Worm (Caenorhabditis elegans) whole organism, mixed stage, embryonic: ENCODE measurements around the gene F57C7.4.

Experiments
- M03D4.4 ChIP-seq: sonication (generic microtip); optimal IDR thresholded peaks from 2 replicates; lab custom pipeline; 2017; ENCODE audit warnings: mild to moderate bottlenecking, missing genetic modification characterization, missing compliant biosample characterization
- bed-3 ChIP-seq: fragments of 200-800 bp; sonication (Bioruptor generic); optimal IDR thresholded peaks from 3 replicates; lab custom pipeline; 2018; ENCODE audit warnings: mild to moderate bottlenecking, missing genetic modification characterization, moderate library complexity, missing compliant biosample characterization
- blmp-1 ChIP-seq: fragments of 150-350 bp; optimal IDR thresholded peaks from 2 replicates; lab custom pipeline; 2014; ENCODE audit warnings: missing biosample characterization, missing genetic modification characterization
- ceh-83 ChIP-seq: fragments of 200-800 bp; sonication (Bioruptor generic); optimal IDR thresholded peaks from 2 replicates; lab custom pipeline; 2018; ENCODE audit warnings: mild to moderate bottlenecking, missing genetic modification characterization, missing compliant biosample characterization
- ces-1 ChIP-seq: fragments of 150-350 bp; optimal IDR thresholded peaks from 2 replicates; lab custom pipeline; 2014; ENCODE audit warnings: missing biosample characterization, missing genetic modification reagents, missing genetic modification characterization
- cnd-1 ChIP-seq: fragments of 200-800 bp; sonication (Bioruptor generic); optimal IDR thresholded peaks from 2 replicates; lab custom pipeline; 2018; ENCODE audit warnings: mild to moderate bottlenecking, missing genetic modification characterization, missing compliant biosample characterization
- drap-1 ChIP-seq: fragments of 200-800 bp; sonication (Bioruptor generic); optimal IDR thresholded peaks from 3 replicates; lab custom pipeline; 2018; ENCODE audit warnings: mild to moderate bottlenecking, missing genetic modification characterization, missing compliant biosample characterization
- elt-3 ChIP-seq: fragments of 150-350 bp; optimal IDR thresholded peaks from 2 replicates; lab custom pipeline; 2014; ENCODE audit warnings: missing biosample characterization, missing genetic modification characterization
- flh-1 ChIP-seq: fragments of 200-800 bp; sonication (Bioruptor generic); optimal IDR thresholded peaks from 2 replicates; lab custom pipeline; 2018; ENCODE audit warnings: mild to moderate bottlenecking, missing genetic modification characterization, moderate library complexity, missing compliant biosample characterization
- ham-2 ChIP-seq: fragments of 200-800 bp; sonication (Bioruptor generic); optimal IDR thresholded peaks from 2 replicates; lab custom pipeline; 2018; ENCODE audit warnings: mild to moderate bottlenecking, missing genetic modification characterization, missing compliant biosample characterization
- hlh-1 ChIP-seq: fragments of 150-350 bp; optimal IDR thresholded peaks from 2 replicates; lab custom pipeline; 2014; ENCODE audit warnings: missing biosample characterization, missing genetic modification reagents, missing genetic modification characterization
- lin-13 ChIP-seq: fragments of 150-350 bp; optimal IDR thresholded peaks from 2 replicates; lab custom pipeline; 2014; ENCODE audit warnings: missing biosample characterization, missing genetic modification characterization
- lin-32 ChIP-seq: fragments of 200-800 bp; sonication (Bioruptor generic); optimal IDR thresholded peaks from 2 replicates; lab custom pipeline; 2018; ENCODE audit warnings: mild to moderate bottlenecking, missing genetic modification characterization, missing compliant biosample characterization
- lsy-2 ChIP-seq: fragments of 150-350 bp; optimal IDR thresholded peaks from 2 replicates; lab custom pipeline; 2014; ENCODE audit warnings: missing biosample characterization, missing genetic modification characterization
- mab-5 ChIP-seq: fragments of 150-350 bp; optimal IDR thresholded peaks from 2 replicates; lab custom pipeline; 2014; ENCODE audit warnings: missing biosample characterization, missing genetic modification characterization
- mep-1 ChIP-seq: fragments of 150-350 bp; optimal IDR thresholded peaks from 2 replicates; lab custom pipeline; 2017; ENCODE audit warnings: missing biosample characterization, missing genetic modification reagents, missing genetic modification characterization, inconsistent platforms
- mls-2 ChIP-seq: sonication (generic microtip); optimal IDR thresholded peaks from 2 replicates; lab custom pipeline; 2016; ENCODE audit warnings: mild to moderate bottlenecking, missing genetic modification characterization, moderate library complexity, missing compliant biosample characterization
- nhr-12 ChIP-seq: fragments of 150-350 bp; optimal IDR thresholded peaks from 2 replicates; lab custom pipeline; 2014; ENCODE audit warnings: missing biosample characterization, missing genetic modification characterization
- nhr-2 ChIP-seq: fragments of 150-350 bp; optimal IDR thresholded peaks from 2 replicates; lab custom pipeline; 2014; ENCODE audit warnings: missing biosample characterization, missing genetic modification characterization
- nhr-237 ChIP-seq: fragments of 150-350 bp; optimal IDR thresholded peaks from 2 replicates; lab custom pipeline; 2014; ENCODE audit warnings: missing biosample characterization, missing genetic modification characterization
- nhr-28 ChIP-seq: fragments of 150-350 bp; optimal IDR thresholded peaks from 2 replicates; lab custom pipeline; 2014; ENCODE audit warnings: missing biosample characterization, missing genetic modification characterization
- pha-4 ChIP-seq: fragments of 150-350 bp; optimal IDR thresholded peaks from 2 replicates; lab custom pipeline; 2018; ENCODE audit warnings: missing biosample characterization, missing genetic modification reagents, missing genetic modification characterization
- sem-2 ChIP-seq: fragments of 200-800 bp; sonication (Bioruptor generic); optimal IDR thresholded peaks from 2 replicates; lab custom pipeline; 2018; ENCODE audit warnings: mild to moderate bottlenecking, missing genetic modification characterization, missing compliant biosample characterization
- snpc-4 ChIP-seq: fragments of 150-350 bp; optimal IDR thresholded peaks from 2 replicates; lab custom pipeline; 2014; ENCODE audit warnings: missing biosample characterization, missing genetic modification characterization
- sptf-1 ChIP-seq: sonication (generic microtip); optimal IDR thresholded peaks from 2 replicates; lab custom pipeline; 2017; ENCODE audit warnings: mild to moderate bottlenecking, missing genetic modification characterization, moderate library complexity, missing compliant biosample characterization
- tbx-8 ChIP-seq: fragments of 200-800 bp; sonication (Bioruptor generic); optimal IDR thresholded peaks from 2 replicates; lab custom pipeline; 2018; ENCODE audit warnings: mild to moderate bottlenecking, missing genetic modification characterization, moderate library complexity, missing compliant biosample characterization
- unc-120 ChIP-seq: sonication (generic microtip); optimal IDR thresholded peaks from 2 replicates; lab custom pipeline; 2017; ENCODE audit warnings: missing genetic modification characterization, missing compliant biosample characterization; ENCODE audit not compliant: poor library complexity, severe bottlenecking
- unc-62 ChIP-seq: fragments of 150-350 bp; optimal IDR thresholded peaks from 2 replicates; lab custom pipeline; 2014; ENCODE audit warnings: missing biosample characterization, missing genetic modification reagents, missing genetic modification characterization
- zip-8 ChIP-seq: fragments of 150-350 bp; optimal IDR thresholded peaks from 2 replicates; lab custom pipeline; 2014; ENCODE audit warnings: missing biosample characterization, missing genetic modification characterization
- ztf-11 ChIP-seq: fragments of 150-350 bp; optimal IDR thresholded peaks from 2 replicates; lab custom pipeline; 2014; ENCODE audit warnings: missing biosample characterization, missing genetic modification characterization

The F57C7.4 gene

DNA sequence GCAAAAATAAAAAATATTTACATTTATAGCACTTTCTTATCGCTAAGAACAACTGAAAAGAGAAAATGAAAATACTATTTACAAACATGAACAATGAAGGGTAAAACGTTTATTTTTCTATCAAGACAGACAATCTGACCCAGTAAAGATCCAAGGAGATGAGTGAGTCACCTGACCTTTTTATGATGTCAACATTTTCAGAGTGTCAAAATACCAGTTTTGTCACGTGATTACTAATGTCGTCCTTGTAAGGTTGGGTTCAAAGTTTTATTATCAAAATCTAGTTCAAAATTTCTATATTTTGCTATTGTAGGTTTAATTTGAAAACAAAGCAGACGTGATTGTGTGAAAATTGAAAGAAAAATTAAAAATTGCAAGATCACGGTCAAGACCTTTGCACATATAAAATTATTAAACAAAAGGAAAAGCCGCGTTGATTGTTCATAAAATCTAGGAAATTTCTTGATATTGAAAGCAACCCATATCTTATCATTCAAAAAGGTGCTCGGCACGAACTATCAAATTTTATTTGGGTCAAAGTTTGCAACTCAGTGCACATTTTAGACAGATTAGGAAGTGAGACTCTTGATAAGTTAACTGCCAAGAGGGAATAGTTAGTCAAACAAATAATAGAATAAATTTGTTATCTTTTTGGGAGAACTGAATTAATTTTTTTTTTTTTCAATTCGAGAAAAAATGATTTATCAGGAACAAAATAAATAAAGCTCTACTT, 40.9 kb upstream of the F57C7.4 start:
- TF ChIP-seq hlh-1 (tag; lab: Kevin White, UChicago) (no peak), drap-1 (GFP tag; lab: Kevin White, UChicago) (no peak), zip-8 (tag; lab: Kevin White, UChicago) (no peak), lin-13 (tag; lab: Kevin White, UChicago) (no peak), bed-3 (no peak), blmp-1 (no peak), mab-5 (tag; lab: Kevin White, UChicago) (no peak), elt-3 (tag; lab: Kevin White, UChicago) (no peak), flh-1 (GFP tag; lab: Kevin White, UChicago) (no peak), unc-120 (no peak), sptf-1 (tag; lab: Kevin White, UChicago) (no peak), lin-32 (GFP tag; lab: Kevin White, UChicago) (no peak), pha-4 (tag; lab: Kevin White, UChicago) (no peak), M03D4.4 (no peak), nhr-12 (no peak), lsy-2 (tag; lab: Kevin White, UChicago) (no peak), nhr-28 (tag; lab: Kevin White, UChicago) (no peak), tbx-8 (GFP tag; lab: Kevin White, UChicago) (no peak)

DNA sequence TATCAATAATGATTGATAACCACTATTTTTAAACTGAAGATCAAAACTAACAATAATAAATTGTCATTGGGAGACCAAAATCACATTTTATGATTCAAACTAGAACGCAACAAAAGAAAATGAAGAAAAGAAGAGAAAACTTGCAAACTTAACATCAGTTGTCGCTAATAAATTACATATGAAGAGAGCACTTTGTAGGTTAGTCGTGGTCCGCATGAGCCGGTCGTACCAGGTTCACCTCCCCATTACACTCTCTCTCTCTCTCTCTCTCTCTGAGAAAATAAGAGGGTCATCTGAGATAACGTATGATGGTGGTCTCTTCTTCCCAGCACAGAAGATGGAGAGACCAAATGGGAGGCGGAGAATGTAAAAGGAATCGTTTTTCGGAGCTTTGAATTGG, 39.8 kb upstream of the F57C7.4 start:
- TF ChIP-seq hlh-1 (tag; lab: Kevin White, UChicago): peak; percentile 27
- TF ChIP-seq unc-62 (GFP tag; lab: Kevin White, UChicago): peak; percentile 29
- peak; percentile 87 for TF ChIP-seq nhr-2 (tag; lab: Kevin White, UChicago)
- no peak for TF ChIP-seq tbx-8 (GFP tag; lab: Kevin White, UChicago)

ce11 chrX:10628454-10628853, 39.1 kb upstream of the F57C7.4 start, which contains the start of gene M79.2:
M79.2 (minus strand) TSS chrX:10628807.
- TF ChIP-seq nhr-237 (tag; lab: Kevin White, UChicago) (no peak), nhr-28 (tag; lab: Kevin White, UChicago) (no peak), tbx-8 (GFP tag; lab: Kevin White, UChicago) (no peak)

DNA sequence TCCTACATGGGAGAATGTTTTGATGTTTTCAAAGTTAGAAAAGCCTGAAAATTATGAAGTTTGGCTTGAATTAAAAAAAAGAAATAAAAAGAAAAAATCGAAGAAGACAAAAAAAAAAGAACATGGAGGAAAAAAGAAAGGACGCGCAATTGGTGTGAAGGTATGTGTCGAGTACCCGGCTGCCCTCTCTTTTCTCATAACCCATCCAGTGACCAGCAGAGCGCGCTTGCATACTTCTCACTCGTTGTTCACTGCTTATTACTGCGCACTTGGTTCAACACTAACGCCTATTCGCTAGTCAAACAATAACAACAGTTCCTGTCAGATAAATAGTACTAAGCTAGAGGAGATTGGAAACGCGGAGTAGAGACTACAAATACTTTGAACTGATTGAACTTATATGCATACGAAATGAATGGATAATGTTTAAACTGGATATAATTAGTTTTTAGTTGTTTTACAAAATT, 34.8 kb upstream of the F57C7.4 start, which contains the start of gene abl-1:
abl-1 (minus strand) TSS at position 51 of the 467 bp plus-strand sequence.
- peak; percentile 42 for TF ChIP-seq hlh-1 (tag; lab: Kevin White, UChicago)
- TF ChIP-seq nhr-12: no peak
- TF ChIP-seq pha-4 (tag; lab: Kevin White, UChicago): peak; percentile 74
- peak; percentile 23 for TF ChIP-seq nhr-2 (tag; lab: Kevin White, UChicago)
- TF ChIP-seq mep-1 (tag; lab: Kevin White, UChicago): peak; percentile 48
- peak; percentile 17 for TF ChIP-seq ham-2 (GFP tag; lab: Kevin White, UChicago)
- no peak for TF ChIP-seq lsy-2 (tag; lab: Kevin White, UChicago)

DNA sequence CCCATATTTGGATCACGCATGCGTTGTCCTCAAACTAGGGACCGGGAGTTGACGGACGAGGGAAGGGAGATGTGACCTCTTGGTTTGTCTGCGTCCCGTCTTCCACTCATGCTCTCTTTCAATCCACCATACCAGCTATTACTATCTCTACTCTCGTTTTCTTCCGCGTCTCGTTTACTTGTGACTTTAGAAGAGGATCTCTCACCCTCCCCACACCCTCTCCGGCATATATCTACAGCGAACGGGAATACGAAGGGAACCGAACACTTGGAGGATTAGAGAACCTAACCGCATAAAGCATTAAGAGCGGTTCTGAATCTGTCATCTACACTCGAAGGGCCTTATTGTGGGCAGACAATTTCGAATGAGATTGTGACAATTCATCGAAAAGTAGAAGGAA, 33.8 kb upstream of the F57C7.4 start:
- peak; percentile 53 for TF ChIP-seq ham-2 (GFP tag; lab: Kevin White, UChicago)
- TF ChIP-seq nhr-2 (tag; lab: Kevin White, UChicago): peak; percentile 55
- TF ChIP-seq unc-62 (GFP tag; lab: Kevin White, UChicago): no peak
- no peak for TF ChIP-seq mep-1 (tag; lab: Kevin White, UChicago)
- peak; percentile 30 for TF ChIP-seq unc-120
- TF ChIP-seq ces-1 (GFP tag; lab: Kevin White, UChicago): peak; percentile 52
- peak; percentile 16 for TF ChIP-seq drap-1 (GFP tag; lab: Kevin White, UChicago)
- TF ChIP-seq mls-2: no peak

- peak; percentile 25 for TF ChIP-seq cnd-1 (tag; lab: Kevin White, UChicago)
- TF ChIP-seq ceh-83: no peak
- no peak for TF ChIP-seq snpc-4 (tag; lab: Kevin White, UChicago)
- TF ChIP-seq unc-120: no peak
- no peak for TF ChIP-seq sem-2 (GFP tag; lab: Kevin White, UChicago)
- no peak for TF ChIP-seq ztf-11 (tag; lab: Kevin White, UChicago)
- no peak for TF ChIP-seq nhr-237 (tag; lab: Kevin White, UChicago)
- TF ChIP-seq pha-4 (tag; lab: Kevin White, UChicago): no peak
- no peak for TF ChIP-seq mab-5 (tag; lab: Kevin White, UChicago)
- no peak for TF ChIP-seq elt-3 (tag; lab: Kevin White, UChicago)
- peak; percentile 81 for TF ChIP-seq ces-1 (GFP tag; lab: Kevin White, UChicago)
- no peak for TF ChIP-seq bed-3
Measured at ce11 chrX:10622607-10623006, 33.2 kb upstream of the F57C7.4 start.
